Worm (Caenorhabditis elegans) whole organism, L4 larva: ENCODE data around the gene R04E5.8.

Source experiments
- F37D6.2 ChIP-seq: sonication (generic microtip); optimal IDR thresholded peaks from 2 replicates; lab custom pipeline; 2016; ENCODE audit warnings: mild to moderate bottlenecking, missing genetic modification characterization, missing compliant biosample characterization
- Y5F2A.4 ChIP-seq: fragments of 200-800 bp; sonication (Bioruptor generic); optimal IDR thresholded peaks from 2 replicates; lab custom pipeline; 2018; ENCODE audit warnings: mild to moderate bottlenecking, missing genetic modification characterization, missing compliant biosample characterization
- ceh-28 ChIP-seq: fragments of 150-350 bp; optimal IDR thresholded peaks from 2 replicates; lab custom pipeline; 2014; ENCODE audit warnings: missing biosample characterization, missing genetic modification reagents, missing genetic modification characterization
- lim-7 ChIP-seq: fragments of 200-800 bp; sonication (Bioruptor generic); IDR thresholded peaks from 2 replicates; pipeline ENCODE4 v1.3.6; 2022; ENCODE audit warnings: missing genetic modification characterization, missing compliant biosample characterization
- mep-1 ChIP-seq: fragments of 150-350 bp; sonication (generic microtip); optimal IDR thresholded peaks from 3 replicates; lab custom pipeline; 2014; ENCODE audit warnings: missing biosample characterization, missing genetic modification characterization
- unc-39 ChIP-seq: sonication (generic microtip); optimal IDR thresholded peaks from 2 replicates; lab custom pipeline; 2017; ENCODE audit warnings: missing biosample characterization, missing genetic modification characterization
- zip-2 ChIP-seq: fragments of 150-350 bp; optimal IDR thresholded peaks from 2 replicates; lab custom pipeline; 2014; ENCODE audit warnings: missing biosample characterization, missing genetic modification characterization
- ztf-7 ChIP-seq: fragments of 150-350 bp; optimal IDR thresholded peaks from 2 replicates; lab custom pipeline; 2014; ENCODE audit warnings: missing biosample characterization, missing genetic modification characterization

ce11 chrX:8808740-8809139, 2.8 kb upstream of the R04E5.8 start:
- TF ChIP-seq ceh-28 (tag; lab: Kevin White, UChicago), result no peak
- TF ChIP-seq F37D6.2 (tag; lab: Kevin White, UChicago), result no peak
- no peak for TF ChIP-seq unc-39
- no peak for TF ChIP-seq ztf-7 (tag; lab: Kevin White, UChicago)
- no peak for TF ChIP-seq zip-2 (tag; lab: Kevin White, UChicago)
- no peak for TF ChIP-seq lim-7 (GFP tag; lab: Robert Waterston, UW)
- TF ChIP-seq mep-1 (tag; lab: Kevin White, UChicago), result no peak
- no peak for TF ChIP-seq Y5F2A.4 (GFP tag; lab: Kevin White, UChicago)
